Worm (Caenorhabditis elegans) whole organism, L4/young adult: ENCODE measurements around the gene ugt-46.

ENCODE experiments used
- W03F9.2 ChIP-seq: fragments of 150-350 bp; optimal IDR thresholded peaks from 2 replicates; lab custom pipeline; 2014; ENCODE audit warnings: missing biosample characterization, missing genetic modification characterization
- dao-5 ChIP-seq: sonication (generic microtip); optimal IDR thresholded peaks from 2 replicates; lab custom pipeline; 2016; ENCODE audit warnings: missing genotype, missing genetic modification characterization, moderate library complexity, missing compliant biosample characterization
- him-1 ChIP-seq: sonication (generic microtip); optimal IDR thresholded peaks from 2 replicates; lab custom pipeline; 2016; ENCODE audit warnings: missing genotype, missing genetic modification reagents, missing genetic modification characterization, missing compliant biosample characterization

ce11 chrX:528761-529160 is 1.3 kb downstream of the ugt-46 start:
- TF ChIP-seq him-1 (tag; lab: Kevin White, UChicago) (no peak), W03F9.2 (tag; lab: Kevin White, UChicago) (no peak), dao-5 (tag; lab: Kevin White, UChicago) (no peak)
